Fruit fly (Drosophila melanogaster) whole organism, prepupa: Measurements from ENCODE around the gene mirr.

Experiments used
- Blimp-1 ChIP-seq: fragments of 200-800 bp; sonication (Bioruptor generic); optimal IDR thresholded peaks from 3 replicates; lab custom pipeline; 2017; ENCODE audit warnings: missing biosample characterization, missing genetic modification characterization, mild to moderate bottlenecking, moderate library complexity, missing genetic modification reagents
- CG32006 ChIP-seq: fragments of 200-800 bp; sonication (Bioruptor generic); optimal IDR thresholded peaks from 3 replicates; lab custom pipeline; 2017; ENCODE audit warnings: missing biosample characterization, mild to moderate bottlenecking, missing genetic modification characterization
- Hr39 ChIP-seq: fragments of 200-800 bp; sonication (Bioruptor generic); optimal IDR thresholded peaks from 2 replicates; lab custom pipeline; 2016; ENCODE audit warnings: missing biosample characterization, missing genetic modification characterization
- Hr4 ChIP-seq: fragments of 200-800 bp; sonication (Bioruptor generic); optimal IDR thresholded peaks from 3 replicates; lab custom pipeline; 2016; ENCODE audit warnings: missing biosample characterization, missing genetic modification characterization
- Sox102F ChIP-seq: fragments of 200-800 bp; sonication (Bioruptor generic); optimal IDR thresholded peaks from 2 replicates; lab custom pipeline; 2016; ENCODE audit warnings: missing biosample characterization, mild to moderate bottlenecking, missing genetic modification characterization
- Sox15 ChIP-seq: fragments of 200-800 bp; sonication (Bioruptor generic); optimal IDR thresholded peaks from 3 replicates; lab custom pipeline; 2016; ENCODE audit warnings: missing biosample characterization, missing genetic modification characterization
- acj6 ChIP-seq: fragments of 200-800 bp; sonication (Bioruptor generic); optimal IDR thresholded peaks from 3 replicates; lab custom pipeline; 2016; ENCODE audit warnings: missing biosample characterization, missing genetic modification characterization
- lz ChIP-seq: fragments of 200-800 bp; sonication (Bioruptor generic); optimal IDR thresholded peaks from 3 replicates; lab custom pipeline; 2016; ENCODE audit warnings: missing biosample characterization, missing genetic modification characterization

dm6 chr3L:12745121-12745770 lies 51.8 kb downstream of the mirr start, which contains the start of gene CG32109:
- TF ChIP-seq lz (GFP tag; lab: Kevin White, UChicago) = no peak
- TF ChIP-seq Hr4 (GFP tag; lab: Kevin White, UChicago) = no peak
- TF ChIP-seq acj6 (GFP tag; lab: Kevin White, UChicago) = no peak
- TF ChIP-seq Sox102F (GFP tag; lab: Kevin White, UChicago) = no peak
- TF ChIP-seq Sox15 (GFP tag; lab: Kevin White, UChicago) = no peak
- TF ChIP-seq CG32006 (GFP tag; lab: Kevin White, UChicago) = no peak
- no peak for TF ChIP-seq Hr39
- no peak for TF ChIP-seq Blimp-1 (GFP tag; lab: Kevin White, UChicago)
